Fruit fly (Drosophila melanogaster) whole organism, embryonic: Measurements from ENCODE around the gene Gdh.

ENCODE experiments used
- Atf3 ChIP-seq: fragments of 200-800 bp; sonication (Bioruptor generic); optimal IDR thresholded peaks from 3 replicates; lab custom pipeline; 2016; ENCODE audit warnings: missing biosample characterization, missing genetic modification characterization
- Bteb2 ChIP-seq: fragments of 200-800 bp; sonication (Bioruptor generic); optimal IDR thresholded peaks from 2 replicates; lab custom pipeline; 2016; ENCODE audit warnings: missing biosample characterization, missing genetic modification characterization
- CG10979 ChIP-seq: fragments of 200-800 bp; sonication (Bioruptor generic); optimal IDR thresholded peaks from 2 replicates; lab custom pipeline; 2018; ENCODE audit warnings: missing biosample characterization, mild to moderate bottlenecking, missing genetic modification characterization, moderate library complexity
- CG13287 ChIP-seq: fragments of 200-800 bp; sonication (Bioruptor generic); IDR thresholded peaks from 2 replicates; pipeline ENCODE4 v1.3.6; 2022; ENCODE audit warnings: missing biosample characterization, missing genetic modification characterization; ENCODE audit not compliant: partially characterized antibody
- CG13624 ChIP-seq: fragments of 200-800 bp; sonication (Bioruptor generic); optimal IDR thresholded peaks from 2 replicates; lab custom pipeline; 2016; ENCODE audit warnings: missing biosample characterization, missing genetic modification characterization
- CG14710 ChIP-seq: fragments of 200-800 bp; sonication (Bioruptor generic); optimal IDR thresholded peaks from 3 replicates; lab custom pipeline; 2019; ENCODE audit warnings: missing biosample characterization, mild to moderate bottlenecking, missing genetic modification characterization, moderate library complexity
- CG15073 ChIP-seq: fragments of 200-800 bp; sonication (Bioruptor generic); optimal IDR thresholded peaks from 2 replicates; lab custom pipeline; 2016; ENCODE audit warnings: missing biosample characterization, missing genetic modification characterization
- CG18476 ChIP-seq: fragments of 200-800 bp; sonication (Bioruptor generic); optimal IDR thresholded peaks from 2 replicates; lab custom pipeline; 2016; ENCODE audit warnings: missing biosample characterization, mild to moderate bottlenecking, missing genetic modification characterization
- CG18619 ChIP-seq: fragments of 200-800 bp; sonication (Bioruptor generic); optimal IDR thresholded peaks from 3 replicates; lab custom pipeline; 2017; ENCODE audit warnings: missing biosample characterization, mild to moderate bottlenecking, missing genetic modification characterization
- CG2875 ChIP-seq: fragments of 200-800 bp; sonication (Bioruptor generic); optimal IDR thresholded peaks from 2 replicates; lab custom pipeline; 2017; ENCODE audit warnings: missing biosample characterization, mild to moderate bottlenecking, missing genetic modification characterization, missing genetic modification reagents
- CG31388 ChIP-seq: fragments of 200-800 bp; sonication (Bioruptor generic); optimal IDR thresholded peaks from 2 replicates; lab custom pipeline; 2016; ENCODE audit warnings: missing biosample characterization, missing genetic modification characterization
- CG32532 ChIP-seq: fragments of 200-800 bp; sonication (Bioruptor generic); IDR thresholded peaks from 2 replicates; pipeline ENCODE4 v1.3.6; 2022; ENCODE audit warnings: missing biosample characterization, missing genetic modification characterization
- CG34224 ChIP-seq: fragments of 200-800 bp; sonication (Bioruptor generic); IDR thresholded peaks from 3 replicates; pipeline ENCODE4 v1.3.6; 2022; ENCODE audit warnings: missing biosample characterization, missing genetic modification characterization; ENCODE audit not compliant: partially characterized antibody
- CG7357 ChIP-seq: fragments of 200-800 bp; sonication (Bioruptor generic); IDR thresholded peaks from 3 replicates; pipeline ENCODE4 v1.3.6; 2022; ENCODE audit warnings: missing biosample characterization, missing genetic modification characterization
- CTCF ChIP-seq: fragments of 200-800 bp; sonication (Bioruptor generic); optimal IDR thresholded peaks from 2 replicates; lab custom pipeline; 2017; ENCODE audit warnings: missing biosample characterization, mild to moderate bottlenecking, missing genetic modification characterization, moderate library complexity
- Dref ChIP-seq: fragments of 200-800 bp; sonication (Bioruptor generic); IDR thresholded peaks from 2 replicates; pipeline ENCODE4 v1.3.6; 2022; ENCODE audit warnings: missing biosample characterization, missing genetic modification characterization
- Drgx ChIP-seq: fragments of 200-800 bp; sonication (Bioruptor generic); IDR thresholded peaks from 2 replicates; pipeline ENCODE4 v1.3.6; 2022; ENCODE audit warnings: missing biosample characterization, missing genetic modification characterization
- E2f1 ChIP-seq: fragments of 200-800 bp; sonication (Bioruptor generic); IDR thresholded peaks from 2 replicates; pipeline ENCODE4 v1.3.6; 2022; ENCODE audit warnings: missing biosample characterization, missing genetic modification characterization
- H15 ChIP-seq: fragments of 200-800 bp; sonication (Bioruptor generic); IDR thresholded peaks from 3 replicates; pipeline ENCODE4 v1.3.6; 2022; ENCODE audit warnings: missing biosample characterization, missing genetic modification characterization
- HHEX ChIP-seq: fragments of 200-800 bp; sonication (Bioruptor generic); optimal IDR thresholded peaks from 3 replicates; lab custom pipeline; 2017; ENCODE audit warnings: missing biosample characterization, mild to moderate bottlenecking, missing genetic modification characterization, missing genetic modification reagents
- Hr51 ChIP-seq, 2 experiments: fragments of 200-800 bp; sonication (Bioruptor generic); optimal IDR thresholded peaks; 2 replicates in 1 of 2; 3 replicates in 1 of 2; lab custom pipeline; 2016 to 2018; ENCODE audit warnings: missing biosample characterization in 2 of 2, missing genetic modification characterization in 2 of 2, mild to moderate bottlenecking in 1 of 2, moderate library complexity in 1 of 2
- Oaz ChIP-seq: fragments of 200-800 bp; sonication (Bioruptor generic); IDR thresholded peaks from 2 replicates; pipeline ENCODE4 v1.3.6; 2022; ENCODE audit warnings: missing biosample characterization, missing genetic modification characterization
- Six4 ChIP-seq: fragments of 200-800 bp; sonication (Bioruptor generic); optimal IDR thresholded peaks from 2 replicates; lab custom pipeline; 2016; ENCODE audit warnings: missing biosample characterization, missing genetic modification characterization
- TFAM ChIP-seq: fragments of 200-800 bp; sonication (Bioruptor generic); optimal IDR thresholded peaks from 2 replicates; lab custom pipeline; 2017; ENCODE audit warnings: missing biosample characterization, missing genetic modification characterization, inconsistent platforms
- ab ChIP-seq: fragments of 200-800 bp; sonication (Bioruptor generic); optimal IDR thresholded peaks from 2 replicates; lab custom pipeline; 2016; ENCODE audit warnings: missing biosample characterization, missing genetic modification characterization
- ato ChIP-seq: fragments of 200-800 bp; sonication (Bioruptor generic); IDR thresholded peaks from 2 replicates; pipeline ENCODE4 v1.3.6; 2022; ENCODE audit warnings: missing biosample characterization, missing genetic modification characterization; ENCODE audit not compliant: partially characterized antibody
- bab2 ChIP-seq: fragments of 200-800 bp; sonication (Bioruptor generic); optimal IDR thresholded peaks from 2 replicates; lab custom pipeline; 2016; ENCODE audit warnings: missing biosample characterization, missing genetic modification characterization
- br ChIP-seq: fragments of >200 bp; optimal IDR thresholded peaks from 2 replicates; lab custom pipeline; 2017
- bsh ChIP-seq, 2 experiments: fragments of 200-800 bp; sonication (Bioruptor generic); optimal IDR thresholded peaks; 2 replicates each; lab custom pipeline; 2017 to 2018; ENCODE audit warnings: mild to moderate bottlenecking in 2 of 2, missing biosample characterization in 2 of 2, missing genetic modification characterization in 2 of 2, moderate library complexity in 1 of 2
- cwo ChIP-seq: fragments of 200-800 bp; sonication (Bioruptor generic); optimal IDR thresholded peaks from 3 replicates; lab custom pipeline; 2017; ENCODE audit warnings: missing biosample characterization, missing genetic modification characterization, mild to moderate bottlenecking, moderate library complexity, missing genetic modification reagents
- dan ChIP-seq: fragments of 200-800 bp; sonication (Bioruptor generic); IDR thresholded peaks from 2 replicates; pipeline ENCODE4 v1.3.6; 2022; ENCODE audit warnings: missing biosample characterization, missing genetic modification characterization
- en ChIP-seq: fragments of 200-800 bp; sonication (Bioruptor generic); optimal IDR thresholded peaks from 2 replicates; lab custom pipeline; 2016; ENCODE audit warnings: missing biosample characterization, missing genetic modification characterization
- esg ChIP-seq: fragments of 200-800 bp; sonication (Bioruptor generic); conservative IDR thresholded peaks from 2 replicates; pipeline ENCODE4 v1.3.6; 2022; ENCODE audit warnings: missing biosample characterization, missing genetic modification characterization
- eve ChIP-seq, 2 experiments: fragments of >200 bp; optimal IDR thresholded peaks; 2 replicates each; lab custom pipeline; 2017; ENCODE audit warnings: missing biosample characterization in 2 of 2, missing genetic modification characterization in 2 of 2
- gro ChIP-seq: fragments of 200-800 bp; sonication (Bioruptor generic); optimal IDR thresholded peaks from 2 replicates; lab custom pipeline; 2016; ENCODE audit warnings: missing biosample characterization, missing genetic modification characterization
- ken ChIP-seq: fragments of 200-800 bp; sonication (Bioruptor generic); IDR thresholded peaks from 3 replicates; pipeline ENCODE4 v1.3.6; 2022; ENCODE audit warnings: missing biosample characterization, missing genetic modification characterization
- maf-S ChIP-seq: fragments of 200-800 bp; sonication (Bioruptor generic); optimal IDR thresholded peaks from 2 replicates; lab custom pipeline; 2016; ENCODE audit warnings: missing biosample characterization, missing genetic modification characterization
- nerfin-2 ChIP-seq: fragments of 200-800 bp; sonication (Bioruptor generic); IDR thresholded peaks from 2 replicates; pipeline ENCODE4 v1.3.6; 2022; ENCODE audit warnings: missing biosample characterization, missing genetic modification characterization; ENCODE audit not compliant: partially characterized antibody
- pum ChIP-seq: fragments of 200-800 bp; sonication (Bioruptor generic); optimal IDR thresholded peaks from 2 replicates; lab custom pipeline; 2016; ENCODE audit warnings: missing biosample characterization, missing genetic modification characterization
- ro ChIP-seq: fragments of 200-800 bp; sonication (Bioruptor generic); IDR thresholded peaks from 2 replicates; pipeline ENCODE4 v1.3.6; 2022; ENCODE audit warnings: missing biosample characterization, missing genetic modification characterization
- sisA ChIP-seq: fragments of 200-800 bp; sonication (Bioruptor generic); IDR thresholded peaks from 2 replicates; pipeline ENCODE4 v1.3.6; 2022; ENCODE audit warnings: missing biosample characterization, missing genetic modification characterization
- slp2 ChIP-seq: fragments of 200-800 bp; sonication (Bioruptor generic); optimal IDR thresholded peaks from 2 replicates; lab custom pipeline; 2016; ENCODE audit warnings: missing biosample characterization, missing genetic modification characterization
- sqz ChIP-seq: fragments of 200-800 bp; sonication (Bioruptor generic); optimal IDR thresholded peaks from 3 replicates; lab custom pipeline; 2018; ENCODE audit warnings: missing biosample characterization, mild to moderate bottlenecking, missing genetic modification characterization
- tll ChIP-seq, 2 experiments: fragments of 200-800 bp in 1 of 2; fragments of >200 bp in 1 of 2; sonication (Bioruptor generic) in 1 of 2; optimal IDR thresholded peaks; 2 replicates each; lab custom pipeline; 2017 to 2019; ENCODE audit warnings: missing biosample characterization in 2 of 2, missing genetic modification characterization in 2 of 2, mild to moderate bottlenecking in 1 of 2, moderate library complexity in 1 of 2
- tna ChIP-seq: fragments of 200-800 bp; sonication (Bioruptor generic); IDR thresholded peaks from 2 replicates; pipeline ENCODE4 v1.3.6; 2022; ENCODE audit warnings: missing biosample characterization, missing genetic modification characterization; ENCODE audit not compliant: partially characterized antibody
- usp ChIP-seq: fragments of >200 bp; optimal IDR thresholded peaks from 2 replicates; lab custom pipeline; 2017; ENCODE audit warnings: missing biosample characterization, missing genetic modification characterization
- wek ChIP-seq: fragments of 200-800 bp; sonication (Bioruptor generic); optimal IDR thresholded peaks from 3 replicates; lab custom pipeline; 2018; ENCODE audit warnings: missing biosample characterization, mild to moderate bottlenecking, missing genetic modification characterization, moderate library complexity

Gene Gdh

dm6 chr3R:23902034-23902433 lies 40.9 kb downstream of the Gdh start:
- TF ChIP-seq Drgx (GFP tag; lab: Robert Waterston, UW) (0 out of 2 replicates have a peak, but pooled peaks have one; percentile 12), ken (GFP tag; lab: Robert Waterston, UW) (no peak)

- TF ChIP-seq Six4 (GFP tag; lab: Kevin White, UChicago) (no peak), CTCF (GFP tag; lab: Kevin White, UChicago) (peak; percentile 81), CG13624 (GFP tag; lab: Kevin White, UChicago) (no peak), gro (no peak), CG10979 (tag; lab: Kevin White, UChicago) (peak; percentile 60), br (no peak)
These were observed 42.8 kb downstream of the Gdh start for dm6 chr3R:23900092-23900491.

dm6 chr3R:23893460-23893859 lies 49.4 kb downstream of the Gdh start, which contains the start of gene tbrd-1:
Gene tbrd-1 (minus strand): TSS chr3R:23893560.
- TF ChIP-seq maf-S (no peak), sisA (no peak), TFAM (GFP tag; lab: Kevin White, UChicago) (no peak), E2f1 (GFP tag; lab: Robert Waterston, UW) (no peak), dan (GFP tag; lab: Robert Waterston, UW) (no peak), H15 (GFP tag; lab: Robert Waterston, UW) (no peak), CG7357 (GFP tag; lab: Robert Waterston, UW) (no peak), CG13287 (GFP tag; lab: Robert Waterston, UW) (no peak), ro (no peak), tna (GFP tag; lab: Robert Waterston, UW) (no peak), nerfin-2 (GFP tag; lab: Robert Waterston, UW) (no peak), ab (GFP tag; lab: Kevin White, UChicago) (no peak), Hr51 (GFP tag; optimal IDR thresholded peaks at IDR 0.05; lab: Kevin White, UChicago) (no peak), slp2 (GFP tag; lab: Kevin White, UChicago) (no peak)
- TF ChIP-seq, all 482 proteins: peak for 0

dm6 chr3R:23890886-23891285 lies 52.0 kb downstream of the Gdh start, which contains the start of gene TfIIA-S:
Gene TfIIA-S (minus strand): TSS chr3R:23891060.
- TF ChIP-seq CG18619 (GFP tag; lab: Kevin White, UChicago) (peak; percentile 70), CG15073 (GFP tag; lab: Kevin White, UChicago) (no peak), bsh (GFP tag; optimal IDR thresholded peaks at IDR 0.05; lab: Kevin White, UChicago) (peak in 1 of 2 experiments; percentile 49), HHEX (GFP tag; lab: Kevin White, UChicago) (peak; percentile 71), CG32532 (GFP tag; lab: Robert Waterston, UW) (no peak), tll (GFP tag; optimal IDR thresholded peaks at IDR 0.05; lab: Kevin White, UChicago) (no peak), sqz (GFP tag; lab: Kevin White, UChicago) (no peak), bab2 (peak; percentile 75), Oaz (GFP tag; lab: Robert Waterston, UW) (no peak), CG31388 (GFP tag; lab: Kevin White, UChicago) (peak; percentile 55), CG34224 (GFP tag; lab: Robert Waterston, UW) (no peak), Atf3 (GFP tag; lab: Kevin White, UChicago) (peak; percentile 75), CG18476 (GFP tag; lab: Kevin White, UChicago) (peak; percentile 60), pum (peak; percentile 74), Bteb2 (GFP tag; lab: Kevin White, UChicago) (peak; percentile 74), en (no peak), ro (no peak), CG13287 (GFP tag; lab: Robert Waterston, UW) (no peak), usp (GFP tag; lab: Kevin White, UChicago) (no peak), ato (GFP tag; lab: Robert Waterston, UW) (no peak), esg (no peak), cwo (GFP tag; lab: Kevin White, UChicago) (no peak), eve (GFP tag; optimal IDR thresholded peaks at IDR 0.05; lab: Kevin White, UChicago) (no peak), CG14710 (peak; percentile 78), wek (GFP tag; lab: Kevin White, UChicago) (peak; percentile 30), CG2875 (no peak), Dref (GFP tag; lab: Robert Waterston, UW) (no peak)
